Fruit fly (Drosophila melanogaster) whole organism, embryonic: ENCODE results near the gene Kah.

Source experiments
- BEAF-32 ChIP-seq: fragments of 200-800 bp; sonication (Bioruptor generic); optimal IDR thresholded peaks from 3 replicates; lab custom pipeline; 2017; ENCODE audit warnings: missing biosample characterization, missing genetic modification characterization, mild to moderate bottlenecking, moderate library complexity, missing genetic modification reagents
- CG8944 ChIP-seq: fragments of 200-800 bp; sonication (Bioruptor generic); optimal IDR thresholded peaks from 3 replicates; lab custom pipeline; 2016; ENCODE audit warnings: missing biosample characterization, missing genetic modification characterization
- E2f2 ChIP-seq: fragments of 200-800 bp; sonication (Bioruptor generic); IDR thresholded peaks from 2 replicates; pipeline ENCODE4 v1.3.6; 2022; ENCODE audit warnings: missing biosample characterization, missing genetic modification characterization
- Fer2 ChIP-seq: fragments of 200-800 bp; sonication (Bioruptor generic); optimal IDR thresholded peaks from 2 replicates; lab custom pipeline; 2018; ENCODE audit warnings: missing biosample characterization, mild to moderate bottlenecking, missing genetic modification characterization, moderate library complexity
- ara ChIP-seq: fragments of 200-800 bp; sonication (Bioruptor generic); IDR thresholded peaks from 2 replicates; pipeline ENCODE4 v1.3.6; 2022; ENCODE audit warnings: missing biosample characterization, missing genetic modification characterization
- gcm ChIP-seq: fragments of 200-800 bp; sonication (Bioruptor generic); optimal IDR thresholded peaks from 2 replicates; lab custom pipeline; 2019; ENCODE audit warnings: missing biosample characterization, mild to moderate bottlenecking, missing genetic modification characterization, moderate library complexity
- lola ChIP-seq, 3 experiments: fragments of >200 bp in 2 of 3; fragments of 200-800 bp in 1 of 3; sonication (Bioruptor generic) in 1 of 3; optimal IDR thresholded peaks; 2 replicates each; lab custom pipeline; 2017 to 2019; ENCODE audit warnings: missing biosample characterization in 3 of 3, missing genetic modification characterization in 3 of 3, mild to moderate bottlenecking in 1 of 3, moderate library complexity in 1 of 3
- scrt ChIP-seq: fragments of 200-800 bp; sonication (Bioruptor generic); optimal IDR thresholded peaks from 2 replicates; lab custom pipeline; 2018; ENCODE audit warnings: missing biosample characterization, mild to moderate bottlenecking, missing genetic modification characterization, moderate library complexity
- ttk ChIP-seq: fragments of 200-800 bp; sonication (Bioruptor generic); IDR thresholded peaks from 2 replicates; pipeline ENCODE4 v2.1.2; 2022; ENCODE audit warnings: missing biosample characterization, missing genetic modification characterization

DNA sequence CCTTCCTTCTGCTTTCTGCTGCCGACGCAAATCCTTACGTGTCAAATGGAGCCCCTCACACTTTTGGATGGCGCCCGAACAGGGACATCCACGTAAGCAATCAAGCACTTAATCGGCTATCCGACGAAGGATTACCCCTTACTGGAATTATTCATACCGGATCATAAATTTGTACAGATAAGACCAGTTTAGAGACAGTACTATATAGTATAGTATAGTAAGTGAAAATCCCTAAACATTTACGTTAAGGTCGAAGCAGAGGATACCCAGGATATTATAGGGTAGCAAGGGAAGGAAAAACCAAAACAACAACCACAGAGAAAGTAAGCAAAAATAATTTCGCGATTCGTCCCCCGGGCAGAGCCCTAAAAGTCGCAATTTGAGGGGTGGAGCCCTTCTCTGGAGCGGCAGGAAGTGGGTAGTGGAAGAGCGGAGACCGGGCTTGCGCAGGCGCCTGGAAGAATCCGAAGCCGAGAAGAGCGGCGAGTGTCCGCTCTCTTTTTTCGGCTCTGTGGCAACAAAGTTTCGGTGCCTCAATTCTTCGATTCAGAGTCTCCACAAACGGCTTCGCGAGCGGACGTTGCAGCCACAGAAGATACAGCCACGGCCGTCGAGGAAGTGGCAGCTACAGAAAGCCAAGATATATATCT is 43.4 kb downstream of the Kah start:
- TF ChIP-seq ttk (GFP tag; lab: Robert Waterston, UW) = peak; percentile 49; the same call in 1 of the 2 replicates
- no peak for TF ChIP-seq lola (GFP tag; optimal IDR thresholded peaks at IDR 0.05; lab: Kevin White, UChicago)
- no peak for TF ChIP-seq gcm
- peak; percentile 36 for TF ChIP-seq Fer2
- TF ChIP-seq E2f2 (GFP tag; lab: Robert Waterston, UW) = peak; percentile 31
- TF ChIP-seq ara = 0 out of 2 replicates have a peak, but pooled peaks have one; percentile 5
- peak; percentile 15 for TF ChIP-seq CG8944 (GFP tag; lab: Kevin White, UChicago)
- peak; percentile 80 for TF ChIP-seq scrt (GFP tag; lab: Kevin White, UChicago)
- TF ChIP-seq BEAF-32 (GFP tag; lab: Kevin White, UChicago) = no peak
